Worm (Caenorhabditis elegans) whole organism, L4/young adult: ENCODE measurements around the gene F20D6.8.

Source experiments
- dao-5 ChIP-seq: sonication (generic microtip); optimal IDR thresholded peaks from 2 replicates; lab custom pipeline; 2016; ENCODE audit warnings: missing genotype, missing genetic modification characterization, moderate library complexity, missing compliant biosample characterization
- him-1 ChIP-seq: sonication (generic microtip); optimal IDR thresholded peaks from 2 replicates; lab custom pipeline; 2016; ENCODE audit warnings: missing genotype, missing genetic modification reagents, missing genetic modification characterization, missing compliant biosample characterization

DNA sequence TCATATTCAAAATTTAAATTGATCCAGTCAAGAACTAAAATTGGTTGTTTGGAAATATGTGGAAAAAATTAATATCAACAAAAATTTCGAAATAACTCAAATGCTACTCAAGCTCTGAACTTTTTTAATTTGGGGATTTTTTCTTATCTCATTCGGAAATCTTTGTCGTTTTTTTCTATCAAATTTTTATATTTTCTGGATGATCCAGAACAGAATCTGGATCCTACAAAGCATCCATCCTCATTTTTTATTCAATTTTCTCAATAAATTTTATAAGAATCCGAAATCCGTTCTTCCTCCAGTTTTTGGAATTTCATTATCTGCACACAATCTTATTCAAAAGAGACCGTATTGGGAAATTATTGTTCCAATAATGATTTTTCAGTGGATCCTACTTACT lies 47.2 kb downstream of the F20D6.8 start, which contains the start of gene D1014.6:
- TF ChIP-seq him-1 (tag; lab: Kevin White, UChicago) = no peak
- no peak for TF ChIP-seq dao-5
